Fruit fly (Drosophila melanogaster) whole organism, prepupa: ENCODE data around the gene Alg9.

Source experiments
- Blimp-1 ChIP-seq: fragments of 200-800 bp; sonication (Bioruptor generic); optimal IDR thresholded peaks from 3 replicates; lab custom pipeline; 2017; ENCODE audit warnings: missing biosample characterization, missing genetic modification characterization, mild to moderate bottlenecking, moderate library complexity, missing genetic modification reagents
- CG10669 ChIP-seq: fragments of 200-800 bp; sonication (Bioruptor generic); optimal IDR thresholded peaks from 3 replicates; lab custom pipeline; 2018; ENCODE audit warnings: missing biosample characterization, mild to moderate bottlenecking, missing genetic modification characterization, moderate library complexity
- CG11294 ChIP-seq: fragments of 200-800 bp; sonication (Bioruptor generic); IDR thresholded peaks from 2 replicates; pipeline ENCODE4 v1.3.6; 2022; ENCODE audit warnings: missing biosample characterization, missing genetic modification characterization
- CG11762 ChIP-seq: fragments of 200-800 bp; sonication (Bioruptor generic); optimal IDR thresholded peaks from 3 replicates; lab custom pipeline; 2016; ENCODE audit warnings: missing biosample characterization, missing genetic modification characterization; ENCODE audit not compliant: insufficient read depth
- CG11902 ChIP-seq: fragments of 200-800 bp; sonication (Bioruptor generic); optimal IDR thresholded peaks from 3 replicates; lab custom pipeline; 2016; ENCODE audit warnings: missing biosample characterization, missing genetic modification characterization
- CG15336 ChIP-seq: fragments of 200-800 bp; sonication (Bioruptor generic); IDR thresholded peaks from 2 replicates; pipeline ENCODE4 v1.3.6; 2022; ENCODE audit warnings: missing biosample characterization, missing genetic modification characterization
- CG16779 ChIP-seq: fragments of 200-800 bp; sonication (Bioruptor generic); optimal IDR thresholded peaks from 3 replicates; lab custom pipeline; 2017; ENCODE audit warnings: missing biosample characterization, mild to moderate bottlenecking, missing genetic modification characterization
- CG3032 ChIP-seq: fragments of 200-800 bp; optimal IDR thresholded peaks from 2 replicates; lab custom pipeline; 2019; ENCODE audit warnings: missing biosample characterization, mild to moderate bottlenecking, missing genetic modification characterization, moderate library complexity
- CG31627 ChIP-seq: fragments of 200-800 bp; sonication (Bioruptor generic); optimal IDR thresholded peaks from 3 replicates; lab custom pipeline; 2016; ENCODE audit warnings: missing biosample characterization, missing genetic modification characterization
- CG32006 ChIP-seq: fragments of 200-800 bp; sonication (Bioruptor generic); optimal IDR thresholded peaks from 3 replicates; lab custom pipeline; 2017; ENCODE audit warnings: missing biosample characterization, mild to moderate bottlenecking, missing genetic modification characterization
- CG34406 ChIP-seq: fragments of 200-800 bp; sonication (Bioruptor generic); optimal IDR thresholded peaks from 3 replicates; lab custom pipeline; 2016; ENCODE audit warnings: missing biosample characterization, missing genetic modification characterization
- CG3919 ChIP-seq: fragments of 200-800 bp; sonication (Bioruptor generic); optimal IDR thresholded peaks from 3 replicates; lab custom pipeline; 2016; ENCODE audit warnings: missing biosample characterization, missing genetic modification characterization
- CG6163 ChIP-seq: fragments of 200-800 bp; sonication (Bioruptor generic); IDR thresholded peaks from 3 replicates; pipeline ENCODE4 v1.3.6; 2022; ENCODE audit warnings: missing biosample characterization, missing genetic modification characterization
- CG6808 ChIP-seq: fragments of 200-800 bp; sonication (Bioruptor generic); optimal IDR thresholded peaks from 3 replicates; lab custom pipeline; 2017; ENCODE audit warnings: missing biosample characterization, missing genetic modification characterization, mild to moderate bottlenecking, moderate library complexity, missing genetic modification reagents
- CG6854 ChIP-seq: fragments of 200-800 bp; sonication (Bioruptor generic); optimal IDR thresholded peaks from 2 replicates; lab custom pipeline; 2017; ENCODE audit warnings: missing biosample characterization, mild to moderate bottlenecking, missing genetic modification characterization
- CG8319 ChIP-seq: fragments of 200-800 bp; sonication (Bioruptor generic); optimal IDR thresholded peaks from 3 replicates; lab custom pipeline; 2016; ENCODE audit warnings: missing biosample characterization, missing genetic modification characterization
- CG8632 ChIP-seq: fragments of 200-800 bp; sonication (Bioruptor generic); optimal IDR thresholded peaks from 3 replicates; lab custom pipeline; 2016; ENCODE audit warnings: missing biosample characterization, missing genetic modification characterization
- CG9139 ChIP-seq: fragments of 200-800 bp; sonication (Bioruptor generic); optimal IDR thresholded peaks from 3 replicates; lab custom pipeline; 2017; ENCODE audit warnings: missing biosample characterization, mild to moderate bottlenecking, missing genetic modification characterization
- Eip75B ChIP-seq: fragments of 200-800 bp; sonication (Bioruptor generic); optimal IDR thresholded peaks from 3 replicates; lab custom pipeline; 2016; ENCODE audit warnings: missing biosample characterization, missing genetic modification characterization
- Ets21C ChIP-seq: fragments of 200-800 bp; sonication (Bioruptor generic); optimal IDR thresholded peaks from 3 replicates; lab custom pipeline; 2016; ENCODE audit warnings: missing biosample characterization, missing genetic modification characterization
- Ets96B ChIP-seq: fragments of 200-800 bp; optimal IDR thresholded peaks from 2 replicates; lab custom pipeline; 2019; ENCODE audit warnings: missing biosample characterization, mild to moderate bottlenecking, missing genetic modification characterization, moderate library complexity
- Gug ChIP-seq: fragments of 200-800 bp; sonication (Bioruptor generic); IDR thresholded peaks from 2 replicates; pipeline ENCODE4 v1.3.6; 2022; ENCODE audit warnings: missing biosample characterization, missing genetic modification characterization
- Hr38 ChIP-seq: sonication (Bioruptor generic); optimal IDR thresholded peaks from 2 replicates; lab custom pipeline; 2016; ENCODE audit warnings: missing biosample characterization, missing genetic modification characterization
- Smox ChIP-seq: fragments of 200-800 bp; sonication (Bioruptor generic); optimal IDR thresholded peaks from 3 replicates; lab custom pipeline; 2016; ENCODE audit warnings: missing biosample characterization, missing genetic modification characterization
- Sox102F ChIP-seq: fragments of 200-800 bp; sonication (Bioruptor generic); optimal IDR thresholded peaks from 2 replicates; lab custom pipeline; 2016; ENCODE audit warnings: missing biosample characterization, mild to moderate bottlenecking, missing genetic modification characterization
- Sox14 ChIP-seq: fragments of 200-800 bp; sonication (Bioruptor generic); optimal IDR thresholded peaks from 3 replicates; lab custom pipeline; 2016; ENCODE audit warnings: missing biosample characterization, missing genetic modification characterization
- Sox15 ChIP-seq: fragments of 200-800 bp; sonication (Bioruptor generic); optimal IDR thresholded peaks from 3 replicates; lab custom pipeline; 2016; ENCODE audit warnings: missing biosample characterization, missing genetic modification characterization
- acj6 ChIP-seq: fragments of 200-800 bp; sonication (Bioruptor generic); optimal IDR thresholded peaks from 3 replicates; lab custom pipeline; 2016; ENCODE audit warnings: missing biosample characterization, missing genetic modification characterization
- cyc ChIP-seq: fragments of 200-800 bp; sonication (Bioruptor generic); optimal IDR thresholded peaks from 3 replicates; lab custom pipeline; 2016; ENCODE audit warnings: missing biosample characterization, missing genetic modification characterization
- dac ChIP-seq: fragments of 200-800 bp; sonication (Bioruptor generic); optimal IDR thresholded peaks from 2 replicates; lab custom pipeline; 2017; ENCODE audit warnings: missing biosample characterization, mild to moderate bottlenecking, missing genetic modification characterization
- eg ChIP-seq: fragments of 200-800 bp; sonication (Bioruptor generic); IDR thresholded peaks from 3 replicates; pipeline ENCODE4 v1.3.6; 2022; ENCODE audit warnings: missing biosample characterization, missing genetic modification characterization
- esn ChIP-seq: fragments of 200-800 bp; sonication (Bioruptor generic); optimal IDR thresholded peaks from 2 replicates; lab custom pipeline; 2016; ENCODE audit warnings: missing biosample characterization, mild to moderate bottlenecking, missing genetic modification characterization, moderate library complexity
- fd85E ChIP-seq: fragments of 200-800 bp; sonication (Bioruptor generic); optimal IDR thresholded peaks from 3 replicates; lab custom pipeline; 2016; ENCODE audit warnings: missing biosample characterization, missing genetic modification characterization
- fkh ChIP-seq: fragments of 200-800 bp; sonication (Bioruptor generic); optimal IDR thresholded peaks from 3 replicates; lab custom pipeline; 2017; ENCODE audit warnings: missing biosample characterization, mild to moderate bottlenecking, missing genetic modification characterization, moderate library complexity
- lz ChIP-seq: fragments of 200-800 bp; sonication (Bioruptor generic); optimal IDR thresholded peaks from 3 replicates; lab custom pipeline; 2016; ENCODE audit warnings: missing biosample characterization, missing genetic modification characterization
- net ChIP-seq: fragments of 200-800 bp; sonication (Bioruptor generic); optimal IDR thresholded peaks from 3 replicates; lab custom pipeline; 2016; ENCODE audit warnings: missing biosample characterization, missing genetic modification characterization
- pdm3 ChIP-seq: fragments of 200-800 bp; sonication (Bioruptor generic); optimal IDR thresholded peaks from 3 replicates; lab custom pipeline; 2016; ENCODE audit warnings: missing biosample characterization, missing genetic modification characterization
- salr ChIP-seq, 2 experiments: fragments of 200-800 bp; sonication (Bioruptor generic); optimal IDR thresholded peaks; 3 replicates each; lab custom pipeline; 2016 to 2018; ENCODE audit warnings: missing biosample characterization in 2 of 2, missing genetic modification characterization in 2 of 2, mild to moderate bottlenecking in 1 of 2
- spab ChIP-seq: fragments of 200-800 bp; sonication (Bioruptor generic); optimal IDR thresholded peaks from 2 replicates; lab custom pipeline; 2017; ENCODE audit warnings: missing biosample characterization, mild to moderate bottlenecking, missing genetic modification characterization, missing genetic modification reagents
- svp ChIP-seq: fragments of 200-800 bp; sonication (Bioruptor generic); peaks from one replicate; lab custom pipeline; 2016; ENCODE audit warnings: missing biosample characterization, missing genetic modification characterization
- topi ChIP-seq: fragments of 200-800 bp; sonication (Bioruptor generic); optimal IDR thresholded peaks from 3 replicates; lab custom pipeline; 2016; ENCODE audit warnings: missing biosample characterization, missing genetic modification characterization
- vri ChIP-seq: fragments of 200-800 bp; sonication (Bioruptor generic); optimal IDR thresholded peaks from 3 replicates; lab custom pipeline; 2016; ENCODE audit warnings: missing biosample characterization, mild to moderate bottlenecking, missing genetic modification characterization

Alg9 gene

DNA sequence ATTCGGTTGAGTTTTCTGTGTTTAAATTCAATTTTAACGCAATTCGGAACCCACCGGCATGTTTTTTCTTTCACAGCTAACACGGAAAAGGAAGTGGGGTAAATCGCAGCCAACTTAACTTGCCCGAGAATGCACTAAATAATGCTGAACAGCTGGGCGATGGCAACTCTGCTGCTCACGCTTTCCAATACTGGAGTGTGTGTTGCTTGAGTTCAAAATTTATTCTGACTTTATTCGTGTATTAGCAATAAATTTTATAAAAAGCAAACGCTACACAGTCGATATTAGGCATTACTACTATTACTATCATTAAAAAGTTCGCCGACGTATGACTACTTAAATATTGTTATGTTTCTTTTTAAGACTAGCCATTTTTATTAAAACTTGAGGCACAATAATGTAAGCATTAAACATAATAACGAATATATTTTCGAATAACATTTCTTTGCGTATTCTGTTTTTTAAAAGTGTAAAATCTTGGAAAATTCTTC, 26.0 kb downstream of the Alg9 start, which contains the start of the genes RpS27 and Nup37 (continued):
- TF ChIP-seq lz (peak; percentile 98), fkh (GFP tag; lab: Kevin White, UChicago) (peak; percentile 94), eg (GFP tag; lab: Robert Waterston, UW) (peak; percentile 93), CG10669 (peak; percentile 87), CG16779 (tag; lab: Kevin White, UChicago) (peak; percentile 94), Sox102F (GFP tag; lab: Kevin White, UChicago) (peak; percentile 95), CG8319 (peak; percentile 95), Smox (GFP tag; lab: Kevin White, UChicago) (peak; percentile 91), dac (GFP tag; lab: Kevin White, UChicago) (peak; percentile 91), CG6808 (GFP tag; lab: Kevin White, UChicago) (peak; percentile 90), vri (GFP tag; lab: Kevin White, UChicago) (peak; percentile 96), Ets21C (GFP tag; lab: Kevin White, UChicago) (peak; percentile 89), CG8632 (peak; percentile 89), cyc (GFP tag; lab: Kevin White, UChicago) (peak; percentile 98), CG34406 (GFP tag; lab: Kevin White, UChicago) (peak; percentile 92), Eip75B (peak; percentile 96)
- TF ChIP-seq, all 60 proteins: peak for 53

dm6 chr3R:25249145-25250141, 28.1 kb downstream of the Alg9 start, which contains the start of gene Nup358:
Nup358 (plus strand) TSS chr3R:25249348.
- TF ChIP-seq Sox15 (GFP tag; lab: Kevin White, UChicago) (no peak), Hr38 (no peak), CG31627 (GFP tag; lab: Kevin White, UChicago) (peak; percentile 4), CG15336 (no peak), topi (no peak), Ets21C (GFP tag; lab: Kevin White, UChicago) (no peak), esn (GFP tag; lab: Kevin White, UChicago) (peak; percentile 37), CG6163 (GFP tag; lab: Robert Waterston, UW) (no peak), CG11902 (GFP tag; lab: Kevin White, UChicago) (no peak), CG3919 (no peak)

dm6 chr3R:25258628-25259240, 37.3 kb downstream of the Alg9 start, which contains the start of gene CG11857:
CG11857 (plus strand) TSS chr3R:25258898.
- TF ChIP-seq acj6: peak; percentile 97
- peak; percentile 76 for TF ChIP-seq CG6854 (GFP tag; lab: Kevin White, UChicago)
- peak; percentile 97 for TF ChIP-seq Ets21C (GFP tag; lab: Kevin White, UChicago)
- peak; percentile 98 for TF ChIP-seq CG31627 (GFP tag; lab: Kevin White, UChicago)
- no peak for TF ChIP-seq CG9139 (GFP tag; lab: Kevin White, UChicago)
- peak; percentile 97 for TF ChIP-seq pdm3 (GFP tag; lab: Kevin White, UChicago)
- peak; percentile 98 for TF ChIP-seq CG3032 (tag; lab: Kevin White, UChicago)
- peak; percentile 86 for TF ChIP-seq Blimp-1 (GFP tag; lab: Kevin White, UChicago)
- TF ChIP-seq CG6163 (GFP tag; lab: Robert Waterston, UW): peak; percentile 98
- TF ChIP-seq esn (GFP tag; lab: Kevin White, UChicago): peak; percentile 98
- peak; percentile 90 for TF ChIP-seq CG11762
- TF ChIP-seq CG32006 (GFP tag; lab: Kevin White, UChicago): peak; percentile 96
- peak; percentile 94 for TF ChIP-seq Ets96B
- no peak for TF ChIP-seq Sox102F (GFP tag; lab: Kevin White, UChicago)
- TF ChIP-seq spab (GFP tag; lab: Kevin White, UChicago): no peak
- peak; percentile 98 for TF ChIP-seq Gug
- TF ChIP-seq CG3919: peak; percentile 96
- peak; percentile 97 for TF ChIP-seq topi
- peak; percentile 97 for TF ChIP-seq CG11294 (GFP tag; lab: Robert Waterston, UW)
- peak; percentile 95 for TF ChIP-seq Eip75B
- peak; percentile 97 for TF ChIP-seq Sox14 (GFP tag; lab: Kevin White, UChicago)
- peak; percentile 92 for TF ChIP-seq CG8632
- peak in 1 of 2 experiments; percentile 93 for TF ChIP-seq salr (GFP tag; optimal IDR thresholded peaks at IDR 0.05; lab: Kevin White, UChicago)
- peak; percentile 94 for TF ChIP-seq vri (GFP tag; lab: Kevin White, UChicago)
- peak; percentile 97 for TF ChIP-seq cyc (GFP tag; lab: Kevin White, UChicago)
- TF ChIP-seq net (GFP tag; lab: Kevin White, UChicago): peak; percentile 94
- TF ChIP-seq Hr38: peak; percentile 82
- peak; percentile 99 for TF ChIP-seq svp (GFP tag; lab: Kevin White, UChicago)
- TF ChIP-seq fd85E (GFP tag; lab: Kevin White, UChicago): no peak
- no peak for TF ChIP-seq CG6808 (GFP tag; lab: Kevin White, UChicago)
- peak; percentile 93 for TF ChIP-seq CG15336
- TF ChIP-seq Smox (GFP tag; lab: Kevin White, UChicago): peak; percentile 97
